Fruit fly (Drosophila melanogaster) whole organism, prepupa: ENCODE results near the gene CG8051.

Source experiments
- CG10631 ChIP-seq: fragments of 200-800 bp; sonication (Bioruptor generic); optimal IDR thresholded peaks from 2 replicates; lab custom pipeline; 2016; ENCODE audit warnings: missing biosample characterization, missing genetic modification characterization
- CG10669 ChIP-seq: fragments of 200-800 bp; sonication (Bioruptor generic); optimal IDR thresholded peaks from 3 replicates; lab custom pipeline; 2018; ENCODE audit warnings: missing biosample characterization, mild to moderate bottlenecking, missing genetic modification characterization, moderate library complexity
- CG11294 ChIP-seq: fragments of 200-800 bp; sonication (Bioruptor generic); IDR thresholded peaks from 2 replicates; pipeline ENCODE4 v1.3.6; 2022; ENCODE audit warnings: missing biosample characterization, missing genetic modification characterization
- CG11762 ChIP-seq: fragments of 200-800 bp; sonication (Bioruptor generic); optimal IDR thresholded peaks from 3 replicates; lab custom pipeline; 2016; ENCODE audit warnings: missing biosample characterization, missing genetic modification characterization; ENCODE audit not compliant: insufficient read depth
- CG11902 ChIP-seq: fragments of 200-800 bp; sonication (Bioruptor generic); optimal IDR thresholded peaks from 3 replicates; lab custom pipeline; 2016; ENCODE audit warnings: missing biosample characterization, missing genetic modification characterization
- CG15336 ChIP-seq: fragments of 200-800 bp; sonication (Bioruptor generic); IDR thresholded peaks from 2 replicates; pipeline ENCODE4 v1.3.6; 2022; ENCODE audit warnings: missing biosample characterization, missing genetic modification characterization
- CG16779 ChIP-seq: fragments of 200-800 bp; sonication (Bioruptor generic); optimal IDR thresholded peaks from 3 replicates; lab custom pipeline; 2017; ENCODE audit warnings: missing biosample characterization, mild to moderate bottlenecking, missing genetic modification characterization
- CG3032 ChIP-seq: fragments of 200-800 bp; optimal IDR thresholded peaks from 2 replicates; lab custom pipeline; 2019; ENCODE audit warnings: missing biosample characterization, mild to moderate bottlenecking, missing genetic modification characterization, moderate library complexity
- CG32006 ChIP-seq: fragments of 200-800 bp; sonication (Bioruptor generic); optimal IDR thresholded peaks from 3 replicates; lab custom pipeline; 2017; ENCODE audit warnings: missing biosample characterization, mild to moderate bottlenecking, missing genetic modification characterization
- CG34406 ChIP-seq: fragments of 200-800 bp; sonication (Bioruptor generic); optimal IDR thresholded peaks from 3 replicates; lab custom pipeline; 2016; ENCODE audit warnings: missing biosample characterization, missing genetic modification characterization
- CG3919 ChIP-seq: fragments of 200-800 bp; sonication (Bioruptor generic); optimal IDR thresholded peaks from 3 replicates; lab custom pipeline; 2016; ENCODE audit warnings: missing biosample characterization, missing genetic modification characterization
- CG4318 ChIP-seq: fragments of 200-800 bp; sonication (Bioruptor generic); optimal IDR thresholded peaks from 3 replicates; lab custom pipeline; 2017; ENCODE audit warnings: missing biosample characterization, mild to moderate bottlenecking, missing genetic modification characterization
- CG6163 ChIP-seq: fragments of 200-800 bp; sonication (Bioruptor generic); IDR thresholded peaks from 3 replicates; pipeline ENCODE4 v1.3.6; 2022; ENCODE audit warnings: missing biosample characterization, missing genetic modification characterization
- CG6276 ChIP-seq: fragments of 200-800 bp; sonication (Bioruptor generic); optimal IDR thresholded peaks from 2 replicates; lab custom pipeline; 2017; ENCODE audit warnings: missing biosample characterization, mild to moderate bottlenecking, missing genetic modification characterization
- CG6792 ChIP-seq: fragments of 200-800 bp; sonication (Bioruptor generic); optimal IDR thresholded peaks from 3 replicates; lab custom pipeline; 2016; ENCODE audit warnings: missing biosample characterization, missing genetic modification characterization
- CG6854 ChIP-seq: fragments of 200-800 bp; sonication (Bioruptor generic); optimal IDR thresholded peaks from 2 replicates; lab custom pipeline; 2017; ENCODE audit warnings: missing biosample characterization, mild to moderate bottlenecking, missing genetic modification characterization
- CG7368 ChIP-seq: fragments of 200-800 bp; sonication (Bioruptor generic); optimal IDR thresholded peaks from 3 replicates; lab custom pipeline; 2016; ENCODE audit warnings: missing biosample characterization, missing genetic modification characterization
- CG8319 ChIP-seq: fragments of 200-800 bp; sonication (Bioruptor generic); optimal IDR thresholded peaks from 3 replicates; lab custom pipeline; 2016; ENCODE audit warnings: missing biosample characterization, missing genetic modification characterization
- CG8632 ChIP-seq: fragments of 200-800 bp; sonication (Bioruptor generic); optimal IDR thresholded peaks from 3 replicates; lab custom pipeline; 2016; ENCODE audit warnings: missing biosample characterization, missing genetic modification characterization
- CG9139 ChIP-seq: fragments of 200-800 bp; sonication (Bioruptor generic); optimal IDR thresholded peaks from 3 replicates; lab custom pipeline; 2017; ENCODE audit warnings: missing biosample characterization, mild to moderate bottlenecking, missing genetic modification characterization
- Eip75B ChIP-seq: fragments of 200-800 bp; sonication (Bioruptor generic); optimal IDR thresholded peaks from 3 replicates; lab custom pipeline; 2016; ENCODE audit warnings: missing biosample characterization, missing genetic modification characterization
- Eip78C ChIP-seq: fragments of 200-800 bp; sonication (Bioruptor generic); peaks from one replicate; lab custom pipeline; 2016; ENCODE audit warnings: missing biosample characterization, missing genetic modification characterization
- Eip93F ChIP-seq: fragments of 200-800 bp; sonication (Bioruptor generic); optimal IDR thresholded peaks from 2 replicates; lab custom pipeline; 2016; ENCODE audit warnings: missing biosample characterization, mild to moderate bottlenecking, missing genetic modification characterization
- Ets21C ChIP-seq: fragments of 200-800 bp; sonication (Bioruptor generic); optimal IDR thresholded peaks from 3 replicates; lab custom pipeline; 2016; ENCODE audit warnings: missing biosample characterization, missing genetic modification characterization
- Ets96B ChIP-seq: fragments of 200-800 bp; optimal IDR thresholded peaks from 2 replicates; lab custom pipeline; 2019; ENCODE audit warnings: missing biosample characterization, mild to moderate bottlenecking, missing genetic modification characterization, moderate library complexity
- Gug ChIP-seq: fragments of 200-800 bp; sonication (Bioruptor generic); IDR thresholded peaks from 2 replicates; pipeline ENCODE4 v1.3.6; 2022; ENCODE audit warnings: missing biosample characterization, missing genetic modification characterization
- Hr38 ChIP-seq: sonication (Bioruptor generic); optimal IDR thresholded peaks from 2 replicates; lab custom pipeline; 2016; ENCODE audit warnings: missing biosample characterization, missing genetic modification characterization
- Hr39 ChIP-seq: fragments of 200-800 bp; sonication (Bioruptor generic); optimal IDR thresholded peaks from 2 replicates; lab custom pipeline; 2016; ENCODE audit warnings: missing biosample characterization, missing genetic modification characterization
- Lpt ChIP-seq: fragments of 200-800 bp; sonication (Bioruptor generic); optimal IDR thresholded peaks from 3 replicates; lab custom pipeline; 2016; ENCODE audit warnings: missing biosample characterization, missing genetic modification characterization
- Met ChIP-seq: fragments of 200-800 bp; sonication (Bioruptor generic); optimal IDR thresholded peaks from 3 replicates; lab custom pipeline; 2016; ENCODE audit warnings: missing biosample characterization, missing genetic modification characterization
- Smox ChIP-seq: fragments of 200-800 bp; sonication (Bioruptor generic); optimal IDR thresholded peaks from 3 replicates; lab custom pipeline; 2016; ENCODE audit warnings: missing biosample characterization, missing genetic modification characterization
- Sox102F ChIP-seq: fragments of 200-800 bp; sonication (Bioruptor generic); optimal IDR thresholded peaks from 2 replicates; lab custom pipeline; 2016; ENCODE audit warnings: missing biosample characterization, mild to moderate bottlenecking, missing genetic modification characterization
- Sox14 ChIP-seq: fragments of 200-800 bp; sonication (Bioruptor generic); optimal IDR thresholded peaks from 3 replicates; lab custom pipeline; 2016; ENCODE audit warnings: missing biosample characterization, missing genetic modification characterization
- Sox15 ChIP-seq: fragments of 200-800 bp; sonication (Bioruptor generic); optimal IDR thresholded peaks from 3 replicates; lab custom pipeline; 2016; ENCODE audit warnings: missing biosample characterization, missing genetic modification characterization
- acj6 ChIP-seq: fragments of 200-800 bp; sonication (Bioruptor generic); optimal IDR thresholded peaks from 3 replicates; lab custom pipeline; 2016; ENCODE audit warnings: missing biosample characterization, missing genetic modification characterization
- cyc ChIP-seq: fragments of 200-800 bp; sonication (Bioruptor generic); optimal IDR thresholded peaks from 3 replicates; lab custom pipeline; 2016; ENCODE audit warnings: missing biosample characterization, missing genetic modification characterization
- dsx ChIP-seq: fragments of 200-800 bp; optimal IDR thresholded peaks from 3 replicates; lab custom pipeline; 2019; ENCODE audit warnings: missing biosample characterization, mild to moderate bottlenecking, missing genetic modification characterization, moderate library complexity; ENCODE audit not compliant: poor library complexity, severe bottlenecking
- eg ChIP-seq: fragments of 200-800 bp; sonication (Bioruptor generic); IDR thresholded peaks from 3 replicates; pipeline ENCODE4 v1.3.6; 2022; ENCODE audit warnings: missing biosample characterization, missing genetic modification characterization
- esn ChIP-seq: fragments of 200-800 bp; sonication (Bioruptor generic); optimal IDR thresholded peaks from 2 replicates; lab custom pipeline; 2016; ENCODE audit warnings: missing biosample characterization, mild to moderate bottlenecking, missing genetic modification characterization, moderate library complexity
- fd85E ChIP-seq: fragments of 200-800 bp; sonication (Bioruptor generic); optimal IDR thresholded peaks from 3 replicates; lab custom pipeline; 2016; ENCODE audit warnings: missing biosample characterization, missing genetic modification characterization
- fkh ChIP-seq: fragments of 200-800 bp; sonication (Bioruptor generic); optimal IDR thresholded peaks from 3 replicates; lab custom pipeline; 2017; ENCODE audit warnings: missing biosample characterization, mild to moderate bottlenecking, missing genetic modification characterization, moderate library complexity
- lz ChIP-seq: fragments of 200-800 bp; sonication (Bioruptor generic); optimal IDR thresholded peaks from 3 replicates; lab custom pipeline; 2016; ENCODE audit warnings: missing biosample characterization, missing genetic modification characterization
- net ChIP-seq: fragments of 200-800 bp; sonication (Bioruptor generic); optimal IDR thresholded peaks from 3 replicates; lab custom pipeline; 2016; ENCODE audit warnings: missing biosample characterization, missing genetic modification characterization
- ss ChIP-seq, 2 experiments: fragments of 200-800 bp; sonication (Bioruptor generic); optimal IDR thresholded peaks; 2 replicates in 1 of 2; 3 replicates in 1 of 2; lab custom pipeline; 2017 to 2018; ENCODE audit warnings: mild to moderate bottlenecking in 2 of 2, missing biosample characterization in 2 of 2, missing genetic modification characterization in 2 of 2, moderate library complexity in 1 of 2
- svp ChIP-seq: fragments of 200-800 bp; sonication (Bioruptor generic); peaks from one replicate; lab custom pipeline; 2016; ENCODE audit warnings: missing biosample characterization, missing genetic modification characterization
- topi ChIP-seq: fragments of 200-800 bp; sonication (Bioruptor generic); optimal IDR thresholded peaks from 3 replicates; lab custom pipeline; 2016; ENCODE audit warnings: missing biosample characterization, missing genetic modification characterization
- vri ChIP-seq: fragments of 200-800 bp; sonication (Bioruptor generic); optimal IDR thresholded peaks from 3 replicates; lab custom pipeline; 2016; ENCODE audit warnings: missing biosample characterization, mild to moderate bottlenecking, missing genetic modification characterization

CG8051 gene

dm6 chrX:19324576-19325353, 17.0 kb upstream of the CG8051 start:
- no peak for TF ChIP-seq Sox102F (GFP tag; lab: Kevin White, UChicago)
- no peak for TF ChIP-seq CG34406
- no peak for TF ChIP-seq CG32006 (GFP tag; lab: Kevin White, UChicago)
- no peak for TF ChIP-seq Eip78C (GFP tag; lab: Kevin White, UChicago)
- no peak for TF ChIP-seq topi
- no peak for TF ChIP-seq Gug (GFP tag; lab: Robert Waterston, UW)
- no peak for TF ChIP-seq vri (GFP tag; lab: Kevin White, UChicago)
- peak; percentile 11 for TF ChIP-seq Hr39 (GFP tag; lab: Kevin White, UChicago)
- TF ChIP-seq Eip93F: peak; percentile 57
- TF ChIP-seq CG8319 (GFP tag; lab: Kevin White, UChicago): no peak
- peak; percentile 2 for TF ChIP-seq cyc
- peak; percentile 0 for TF ChIP-seq esn (GFP tag; lab: Kevin White, UChicago)
- peak; percentile 78 for TF ChIP-seq svp
- peak; percentile 0 for TF ChIP-seq Smox (GFP tag; lab: Kevin White, UChicago)

DNA sequence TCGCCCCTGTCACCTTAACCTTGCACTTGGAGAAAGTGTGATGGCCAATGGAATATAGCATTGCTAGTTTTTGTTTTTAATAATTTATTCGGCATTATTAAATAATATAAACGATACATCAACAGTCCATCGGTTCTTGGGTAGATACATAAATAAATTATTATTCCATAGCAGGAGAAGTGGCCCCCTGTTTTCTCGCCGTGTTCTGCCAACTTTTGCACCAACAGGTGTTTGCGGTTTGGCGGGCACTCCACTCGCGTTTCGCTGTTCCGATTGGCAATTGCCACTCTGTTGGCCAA, 16.1 kb upstream of the CG8051 start:
- TF ChIP-seq Ets21C (GFP tag; lab: Kevin White, UChicago) (peak; percentile 74), CG11294 (GFP tag; lab: Robert Waterston, UW) (peak; percentile 89), dsx (GFP tag; lab: Kevin White, UChicago) (peak; percentile 72), CG10669 (GFP tag; lab: Kevin White, UChicago) (peak; percentile 77), CG3919 (GFP tag; lab: Kevin White, UChicago) (peak; percentile 90), CG6854 (GFP tag; lab: Kevin White, UChicago) (peak; percentile 78), Sox102F (GFP tag; lab: Kevin White, UChicago) (peak; percentile 91), CG6276 (GFP tag; lab: Kevin White, UChicago) (peak; percentile 91), Hr39 (GFP tag; lab: Kevin White, UChicago) (peak; percentile 84), net (peak; percentile 92), CG11762 (peak; percentile 54), eg (GFP tag; lab: Robert Waterston, UW) (peak; percentile 95), Sox14 (peak; percentile 91), lz (peak; percentile 92), Sox15 (GFP tag; lab: Kevin White, UChicago) (peak; percentile 66), Met (peak; percentile 90), Lpt (GFP tag; lab: Kevin White, UChicago) (peak; percentile 94), CG15336 (GFP tag; lab: Robert Waterston, UW) (peak; percentile 96), fd85E (GFP tag; lab: Kevin White, UChicago) (peak; percentile 73), CG3032 (tag; lab: Kevin White, UChicago) (peak; percentile 76), CG10631 (peak; percentile 91), CG8632 (GFP tag; lab: Kevin White, UChicago) (peak; percentile 87), Eip75B (peak; percentile 91), Gug (GFP tag; lab: Robert Waterston, UW) (peak; percentile 92), cyc (peak; percentile 82), CG16779 (peak; percentile 79), Ets96B (tag; lab: Kevin White, UChicago) (peak; percentile 83), Smox (GFP tag; lab: Kevin White, UChicago) (peak; percentile 86), Eip78C (GFP tag; lab: Kevin White, UChicago) (peak; percentile 95), vri (GFP tag; lab: Kevin White, UChicago) (peak; percentile 80), topi (peak; percentile 92), CG7368 (peak; percentile 70), CG6792 (GFP tag; lab: Kevin White, UChicago) (peak; percentile 89), CG9139 (GFP tag; lab: Kevin White, UChicago) (peak; percentile 51), ss (GFP tag; optimal IDR thresholded peaks at IDR 0.05; lab: Kevin White, UChicago) (peak; percentile 57 to 70), Hr38 (GFP tag; lab: Kevin White, UChicago) (no peak), fkh (peak; percentile 46), CG11902 (GFP tag; lab: Kevin White, UChicago) (peak; percentile 74), CG8319 (GFP tag; lab: Kevin White, UChicago) (peak; percentile 78), CG34406 (peak; percentile 88), acj6 (peak; percentile 89), CG32006 (GFP tag; lab: Kevin White, UChicago) (peak; percentile 95), CG6163 (GFP tag; lab: Robert Waterston, UW) (peak; percentile 95), CG4318 (GFP tag; lab: Kevin White, UChicago) (peak; percentile 90)
